Fruit fly (Drosophila melanogaster) whole organism, prepupa: ENCODE measurements around the gene RpL17.

Experiments
- CG10631 ChIP-seq: fragments of 200-800 bp; sonication (Bioruptor generic); optimal IDR thresholded peaks from 2 replicates; lab custom pipeline; 2016; ENCODE audit warnings: missing biosample characterization, missing genetic modification characterization
- CG10669 ChIP-seq: fragments of 200-800 bp; sonication (Bioruptor generic); optimal IDR thresholded peaks from 3 replicates; lab custom pipeline; 2018; ENCODE audit warnings: missing biosample characterization, mild to moderate bottlenecking, missing genetic modification characterization, moderate library complexity
- CG11294 ChIP-seq: fragments of 200-800 bp; sonication (Bioruptor generic); IDR thresholded peaks from 2 replicates; pipeline ENCODE4 v1.3.6; 2022; ENCODE audit warnings: missing biosample characterization, missing genetic modification characterization
- CG11762 ChIP-seq: fragments of 200-800 bp; sonication (Bioruptor generic); optimal IDR thresholded peaks from 3 replicates; lab custom pipeline; 2016; ENCODE audit warnings: missing biosample characterization, missing genetic modification characterization; ENCODE audit not compliant: insufficient read depth
- CG11902 ChIP-seq: fragments of 200-800 bp; sonication (Bioruptor generic); optimal IDR thresholded peaks from 3 replicates; lab custom pipeline; 2016; ENCODE audit warnings: missing biosample characterization, missing genetic modification characterization
- CG1621 ChIP-seq: fragments of 200-800 bp; sonication (Bioruptor generic); optimal IDR thresholded peaks from 3 replicates; lab custom pipeline; 2018; ENCODE audit warnings: missing biosample characterization, mild to moderate bottlenecking, missing genetic modification characterization
- CG16779 ChIP-seq: fragments of 200-800 bp; sonication (Bioruptor generic); optimal IDR thresholded peaks from 3 replicates; lab custom pipeline; 2017; ENCODE audit warnings: missing biosample characterization, mild to moderate bottlenecking, missing genetic modification characterization
- CG3032 ChIP-seq: fragments of 200-800 bp; optimal IDR thresholded peaks from 2 replicates; lab custom pipeline; 2019; ENCODE audit warnings: missing biosample characterization, mild to moderate bottlenecking, missing genetic modification characterization, moderate library complexity
- CG32006 ChIP-seq: fragments of 200-800 bp; sonication (Bioruptor generic); optimal IDR thresholded peaks from 3 replicates; lab custom pipeline; 2017; ENCODE audit warnings: missing biosample characterization, mild to moderate bottlenecking, missing genetic modification characterization
- CG34406 ChIP-seq: fragments of 200-800 bp; sonication (Bioruptor generic); optimal IDR thresholded peaks from 3 replicates; lab custom pipeline; 2016; ENCODE audit warnings: missing biosample characterization, missing genetic modification characterization
- CG4318 ChIP-seq: fragments of 200-800 bp; sonication (Bioruptor generic); optimal IDR thresholded peaks from 3 replicates; lab custom pipeline; 2017; ENCODE audit warnings: missing biosample characterization, mild to moderate bottlenecking, missing genetic modification characterization
- CG6163 ChIP-seq: fragments of 200-800 bp; sonication (Bioruptor generic); IDR thresholded peaks from 3 replicates; pipeline ENCODE4 v1.3.6; 2022; ENCODE audit warnings: missing biosample characterization, missing genetic modification characterization
- CG6276 ChIP-seq: fragments of 200-800 bp; sonication (Bioruptor generic); optimal IDR thresholded peaks from 2 replicates; lab custom pipeline; 2017; ENCODE audit warnings: missing biosample characterization, mild to moderate bottlenecking, missing genetic modification characterization
- CG6792 ChIP-seq: fragments of 200-800 bp; sonication (Bioruptor generic); optimal IDR thresholded peaks from 3 replicates; lab custom pipeline; 2016; ENCODE audit warnings: missing biosample characterization, missing genetic modification characterization
- CG6808 ChIP-seq: fragments of 200-800 bp; sonication (Bioruptor generic); optimal IDR thresholded peaks from 3 replicates; lab custom pipeline; 2017; ENCODE audit warnings: missing biosample characterization, missing genetic modification characterization, mild to moderate bottlenecking, moderate library complexity, missing genetic modification reagents
- CG6854 ChIP-seq: fragments of 200-800 bp; sonication (Bioruptor generic); optimal IDR thresholded peaks from 2 replicates; lab custom pipeline; 2017; ENCODE audit warnings: missing biosample characterization, mild to moderate bottlenecking, missing genetic modification characterization
- CG7368 ChIP-seq: fragments of 200-800 bp; sonication (Bioruptor generic); optimal IDR thresholded peaks from 3 replicates; lab custom pipeline; 2016; ENCODE audit warnings: missing biosample characterization, missing genetic modification characterization
- CG8119 ChIP-seq: fragments of 200-800 bp; sonication (Bioruptor generic); IDR thresholded peaks from 3 replicates; pipeline ENCODE4 v1.3.6; 2022; ENCODE audit warnings: missing biosample characterization, missing genetic modification characterization
- CG8319 ChIP-seq: fragments of 200-800 bp; sonication (Bioruptor generic); optimal IDR thresholded peaks from 3 replicates; lab custom pipeline; 2016; ENCODE audit warnings: missing biosample characterization, missing genetic modification characterization
- CG8632 ChIP-seq: fragments of 200-800 bp; sonication (Bioruptor generic); optimal IDR thresholded peaks from 3 replicates; lab custom pipeline; 2016; ENCODE audit warnings: missing biosample characterization, missing genetic modification characterization
- CG9139 ChIP-seq: fragments of 200-800 bp; sonication (Bioruptor generic); optimal IDR thresholded peaks from 3 replicates; lab custom pipeline; 2017; ENCODE audit warnings: missing biosample characterization, mild to moderate bottlenecking, missing genetic modification characterization
- Eip78C ChIP-seq: fragments of 200-800 bp; sonication (Bioruptor generic); peaks from one replicate; lab custom pipeline; 2016; ENCODE audit warnings: missing biosample characterization, missing genetic modification characterization
- Ets21C ChIP-seq: fragments of 200-800 bp; sonication (Bioruptor generic); optimal IDR thresholded peaks from 3 replicates; lab custom pipeline; 2016; ENCODE audit warnings: missing biosample characterization, missing genetic modification characterization
- Ets96B ChIP-seq: fragments of 200-800 bp; optimal IDR thresholded peaks from 2 replicates; lab custom pipeline; 2019; ENCODE audit warnings: missing biosample characterization, mild to moderate bottlenecking, missing genetic modification characterization, moderate library complexity
- Gug ChIP-seq: fragments of 200-800 bp; sonication (Bioruptor generic); IDR thresholded peaks from 2 replicates; pipeline ENCODE4 v1.3.6; 2022; ENCODE audit warnings: missing biosample characterization, missing genetic modification characterization
- Hr38 ChIP-seq: sonication (Bioruptor generic); optimal IDR thresholded peaks from 2 replicates; lab custom pipeline; 2016; ENCODE audit warnings: missing biosample characterization, missing genetic modification characterization
- Hr39 ChIP-seq: fragments of 200-800 bp; sonication (Bioruptor generic); optimal IDR thresholded peaks from 2 replicates; lab custom pipeline; 2016; ENCODE audit warnings: missing biosample characterization, missing genetic modification characterization
- Hr4 ChIP-seq: fragments of 200-800 bp; sonication (Bioruptor generic); optimal IDR thresholded peaks from 3 replicates; lab custom pipeline; 2016; ENCODE audit warnings: missing biosample characterization, missing genetic modification characterization
- Lpt ChIP-seq: fragments of 200-800 bp; sonication (Bioruptor generic); optimal IDR thresholded peaks from 3 replicates; lab custom pipeline; 2016; ENCODE audit warnings: missing biosample characterization, missing genetic modification characterization
- OdsH ChIP-seq: fragments of 200-800 bp; sonication (Bioruptor generic); optimal IDR thresholded peaks from 3 replicates; lab custom pipeline; 2016; ENCODE audit warnings: missing biosample characterization, missing genetic modification characterization
- Smox ChIP-seq: fragments of 200-800 bp; sonication (Bioruptor generic); optimal IDR thresholded peaks from 3 replicates; lab custom pipeline; 2016; ENCODE audit warnings: missing biosample characterization, missing genetic modification characterization
- Sox102F ChIP-seq: fragments of 200-800 bp; sonication (Bioruptor generic); optimal IDR thresholded peaks from 2 replicates; lab custom pipeline; 2016; ENCODE audit warnings: missing biosample characterization, mild to moderate bottlenecking, missing genetic modification characterization
- Sox15 ChIP-seq: fragments of 200-800 bp; sonication (Bioruptor generic); optimal IDR thresholded peaks from 3 replicates; lab custom pipeline; 2016; ENCODE audit warnings: missing biosample characterization, missing genetic modification characterization
- cyc ChIP-seq: fragments of 200-800 bp; sonication (Bioruptor generic); optimal IDR thresholded peaks from 3 replicates; lab custom pipeline; 2016; ENCODE audit warnings: missing biosample characterization, missing genetic modification characterization
- dac ChIP-seq: fragments of 200-800 bp; sonication (Bioruptor generic); optimal IDR thresholded peaks from 2 replicates; lab custom pipeline; 2017; ENCODE audit warnings: missing biosample characterization, mild to moderate bottlenecking, missing genetic modification characterization
- dsx ChIP-seq: fragments of 200-800 bp; optimal IDR thresholded peaks from 3 replicates; lab custom pipeline; 2019; ENCODE audit warnings: missing biosample characterization, mild to moderate bottlenecking, missing genetic modification characterization, moderate library complexity; ENCODE audit not compliant: poor library complexity, severe bottlenecking
- eg ChIP-seq: fragments of 200-800 bp; sonication (Bioruptor generic); IDR thresholded peaks from 3 replicates; pipeline ENCODE4 v1.3.6; 2022; ENCODE audit warnings: missing biosample characterization, missing genetic modification characterization
- esn ChIP-seq: fragments of 200-800 bp; sonication (Bioruptor generic); optimal IDR thresholded peaks from 2 replicates; lab custom pipeline; 2016; ENCODE audit warnings: missing biosample characterization, mild to moderate bottlenecking, missing genetic modification characterization, moderate library complexity
- fd59A ChIP-seq: fragments of 200-800 bp; sonication (Bioruptor generic); optimal IDR thresholded peaks from 2 replicates; lab custom pipeline; 2017; ENCODE audit warnings: missing biosample characterization, mild to moderate bottlenecking, missing genetic modification characterization, missing genetic modification reagents
- fkh ChIP-seq: fragments of 200-800 bp; sonication (Bioruptor generic); optimal IDR thresholded peaks from 3 replicates; lab custom pipeline; 2017; ENCODE audit warnings: missing biosample characterization, mild to moderate bottlenecking, missing genetic modification characterization, moderate library complexity
- lz ChIP-seq: fragments of 200-800 bp; sonication (Bioruptor generic); optimal IDR thresholded peaks from 3 replicates; lab custom pipeline; 2016; ENCODE audit warnings: missing biosample characterization, missing genetic modification characterization
- net ChIP-seq: fragments of 200-800 bp; sonication (Bioruptor generic); optimal IDR thresholded peaks from 3 replicates; lab custom pipeline; 2016; ENCODE audit warnings: missing biosample characterization, missing genetic modification characterization
- salr ChIP-seq, 2 experiments: fragments of 200-800 bp; sonication (Bioruptor generic); optimal IDR thresholded peaks; 3 replicates each; lab custom pipeline; 2016 to 2018; ENCODE audit warnings: missing biosample characterization in 2 of 2, missing genetic modification characterization in 2 of 2, mild to moderate bottlenecking in 1 of 2
- spab ChIP-seq: fragments of 200-800 bp; sonication (Bioruptor generic); optimal IDR thresholded peaks from 2 replicates; lab custom pipeline; 2017; ENCODE audit warnings: missing biosample characterization, mild to moderate bottlenecking, missing genetic modification characterization, missing genetic modification reagents
- ss ChIP-seq, 2 experiments: fragments of 200-800 bp; sonication (Bioruptor generic); optimal IDR thresholded peaks; 2 replicates in 1 of 2; 3 replicates in 1 of 2; lab custom pipeline; 2017 to 2018; ENCODE audit warnings: mild to moderate bottlenecking in 2 of 2, missing biosample characterization in 2 of 2, missing genetic modification characterization in 2 of 2, moderate library complexity in 1 of 2
- svp ChIP-seq: fragments of 200-800 bp; sonication (Bioruptor generic); peaks from one replicate; lab custom pipeline; 2016; ENCODE audit warnings: missing biosample characterization, missing genetic modification characterization
- topi ChIP-seq: fragments of 200-800 bp; sonication (Bioruptor generic); optimal IDR thresholded peaks from 3 replicates; lab custom pipeline; 2016; ENCODE audit warnings: missing biosample characterization, missing genetic modification characterization
- vri ChIP-seq: fragments of 200-800 bp; sonication (Bioruptor generic); optimal IDR thresholded peaks from 3 replicates; lab custom pipeline; 2016; ENCODE audit warnings: missing biosample characterization, mild to moderate bottlenecking, missing genetic modification characterization

RpL17 gene

dm6 chrX:6744088-6744487, at the start of gene RpL17 (continued):
- TF ChIP-seq Gug (peak; percentile 63), CG32006 (peak; percentile 34), dac (GFP tag; lab: Kevin White, UChicago) (peak; percentile 44), CG8119 (GFP tag; lab: Robert Waterston, UW) (peak; percentile 42; the same call in 1 of the 3 replicates), CG4318 (GFP tag; lab: Kevin White, UChicago) (no peak), Sox15 (peak; percentile 14), CG7368 (peak; percentile 74), Sox102F (GFP tag; lab: Kevin White, UChicago) (peak; percentile 83)
- TF ChIP-seq, all 60 proteins: peak for 52

- peak; percentile 38 for TF ChIP-seq CG3032 (tag; lab: Kevin White, UChicago)
- TF ChIP-seq CG1621 (tag; lab: Kevin White, UChicago), result peak; percentile 39
- peak; percentile 45 for TF ChIP-seq Sox15
- TF ChIP-seq CG8119 (GFP tag; lab: Robert Waterston, UW), result peak; percentile 93
- peak; percentile 85 for TF ChIP-seq OdsH (GFP tag; lab: Kevin White, UChicago)
- TF ChIP-seq Hr38 (GFP tag; lab: Kevin White, UChicago), result peak; percentile 75
- TF ChIP-seq salr (GFP tag; optimal IDR thresholded peaks at IDR 0.05; lab: Kevin White, UChicago), result peak; percentile 28 to 72
- TF ChIP-seq CG8319, result peak; percentile 58
- peak; percentile 67 for TF ChIP-seq cyc (GFP tag; lab: Kevin White, UChicago)
- peak; percentile 38 for TF ChIP-seq dsx (GFP tag; lab: Kevin White, UChicago)
- TF ChIP-seq CG16779 (tag; lab: Kevin White, UChicago), result peak; percentile 43
- TF ChIP-seq spab (GFP tag; lab: Kevin White, UChicago), result peak; percentile 25
- TF ChIP-seq eg, result peak; percentile 96
- peak; percentile 94 for TF ChIP-seq CG32006
- TF ChIP-seq CG4318 (GFP tag; lab: Kevin White, UChicago), result peak; percentile 90
- TF ChIP-seq lz (GFP tag; lab: Kevin White, UChicago), result peak; percentile 69
- peak; percentile 26 for TF ChIP-seq CG11902 (GFP tag; lab: Kevin White, UChicago)
- TF ChIP-seq CG7368, result peak; percentile 76
- TF ChIP-seq CG9139 (GFP tag; lab: Kevin White, UChicago), result no peak
- peak; percentile 42 for TF ChIP-seq fd59A (GFP tag; lab: Kevin White, UChicago)
- TF ChIP-seq CG34406 (GFP tag; lab: Kevin White, UChicago), result peak; percentile 56
- TF ChIP-seq Lpt (GFP tag; lab: Kevin White, UChicago), result peak; percentile 90
- peak; percentile 91 for TF ChIP-seq dac (GFP tag; lab: Kevin White, UChicago)
- peak; percentile 45 for TF ChIP-seq Smox
- no peak for TF ChIP-seq CG6854 (GFP tag; lab: Kevin White, UChicago)
- TF ChIP-seq Hr39, result peak; percentile 58
- peak; percentile 66 for TF ChIP-seq CG6792 (GFP tag; lab: Kevin White, UChicago)
- TF ChIP-seq CG11762 (GFP tag; lab: Kevin White, UChicago), result peak; percentile 52
- TF ChIP-seq vri (GFP tag; lab: Kevin White, UChicago), result peak; percentile 23
- peak; percentile 56 for TF ChIP-seq esn
- peak; percentile 80 for TF ChIP-seq net (GFP tag; lab: Kevin White, UChicago)
- TF ChIP-seq CG10631 (GFP tag; lab: Kevin White, UChicago), result peak; percentile 71
- TF ChIP-seq ss (GFP tag; optimal IDR thresholded peaks at IDR 0.05; lab: Kevin White, UChicago), result peak in 1 of 2 experiments; percentile 32
- peak; percentile 63 for TF ChIP-seq CG8632 (GFP tag; lab: Kevin White, UChicago)
- TF ChIP-seq Ets96B (tag; lab: Kevin White, UChicago), result no peak
- TF ChIP-seq CG6276 (GFP tag; lab: Kevin White, UChicago), result peak; percentile 88
- TF ChIP-seq fkh (GFP tag; lab: Kevin White, UChicago), result no peak
- TF ChIP-seq CG6163 (GFP tag; lab: Robert Waterston, UW), result peak; percentile 90
- TF ChIP-seq CG11294 (GFP tag; lab: Robert Waterston, UW), result peak; percentile 86
- TF ChIP-seq Sox102F (GFP tag; lab: Kevin White, UChicago), result peak; percentile 59
- TF ChIP-seq Ets21C (GFP tag; lab: Kevin White, UChicago), result peak; percentile 23
- TF ChIP-seq CG10669 (GFP tag; lab: Kevin White, UChicago), result peak; percentile 45
- TF ChIP-seq CG6808, result peak; percentile 36
- peak; percentile 93 for TF ChIP-seq Eip78C (GFP tag; lab: Kevin White, UChicago)
- peak; percentile 74 for TF ChIP-seq svp (GFP tag; lab: Kevin White, UChicago)
- TF ChIP-seq topi, result peak; percentile 74
- peak; percentile 92 for TF ChIP-seq Gug
- TF ChIP-seq Hr4 (GFP tag; lab: Kevin White, UChicago), result peak; percentile 97
Measured at dm6 chrX:6793390-6793789, 49.4 kb upstream of the RpL17 start.
